Worm (Caenorhabditis elegans) whole organism, L3 larva: ENCODE measurements around the gene ifa-4.

ENCODE experiments used
- ama-1 ChIP-seq: fragments of 150-350 bp; optimal IDR thresholded peaks from 2 replicates; lab custom pipeline; 2018
- egl-27 ChIP-seq: sonication (generic microtip); optimal IDR thresholded peaks from 4 replicates; lab custom pipeline; 2017; ENCODE audit warnings: missing biosample characterization, missing genetic modification reagents, missing genetic modification characterization
- egl-5 ChIP-seq: fragments of 150-350 bp; optimal IDR thresholded peaks from 2 replicates; lab custom pipeline; 2017; ENCODE audit warnings: missing biosample characterization, missing genetic modification reagents, missing genetic modification characterization, inconsistent platforms
- fkh-10 ChIP-seq: sonication (generic microtip); optimal IDR thresholded peaks from 2 replicates; lab custom pipeline; 2017; ENCODE audit warnings: missing biosample characterization, missing genetic modification reagents, missing genetic modification characterization
- jun-1 ChIP-seq: fragments of 150-350 bp; optimal IDR thresholded peaks from 2 replicates; lab custom pipeline; 2014; ENCODE audit warnings: missing biosample characterization, missing genetic modification reagents, missing genetic modification characterization
- lin-39 ChIP-seq: fragments of 150-350 bp; optimal IDR thresholded peaks from 2 replicates; lab custom pipeline; 2018; ENCODE audit warnings: missing biosample characterization, missing genetic modification reagents, missing genetic modification characterization
- mdl-1 ChIP-seq: fragments of 150-350 bp; optimal IDR thresholded peaks from 2 replicates; lab custom pipeline; 2014; ENCODE audit warnings: missing biosample characterization, missing genetic modification characterization
- nhr-28 ChIP-seq: fragments of 150-350 bp; optimal IDR thresholded peaks from 2 replicates; lab custom pipeline; 2014; ENCODE audit warnings: missing biosample characterization, missing genetic modification characterization
- nhr-43 ChIP-seq: sonication (generic microtip); optimal IDR thresholded peaks from 2 replicates; lab custom pipeline; 2016; ENCODE audit warnings: mild to moderate bottlenecking, missing genetic modification characterization, missing compliant biosample characterization; ENCODE audit not compliant: poor library complexity, severe bottlenecking
- pqm-1 ChIP-seq: fragments of 150-350 bp; optimal IDR thresholded peaks from 2 replicates; lab custom pipeline; 2017; ENCODE audit warnings: missing biosample characterization, missing genetic modification characterization, inconsistent platforms
- unc-39 ChIP-seq: sonication (generic microtip); optimal IDR thresholded peaks from 4 replicates; lab custom pipeline; 2017; ENCODE audit warnings: missing biosample characterization, missing genetic modification characterization
- unc-62 ChIP-seq: fragments of 150-350 bp; sonication (generic microtip); optimal IDR thresholded peaks from 4 replicates; lab custom pipeline; 2014; ENCODE audit warnings: missing biosample characterization, missing genetic modification reagents, missing genetic modification characterization
- ztf-11 ChIP-seq: fragments of 150-350 bp; optimal IDR thresholded peaks from 2 replicates; lab custom pipeline; 2014; ENCODE audit warnings: missing biosample characterization, missing genetic modification characterization

DNA sequence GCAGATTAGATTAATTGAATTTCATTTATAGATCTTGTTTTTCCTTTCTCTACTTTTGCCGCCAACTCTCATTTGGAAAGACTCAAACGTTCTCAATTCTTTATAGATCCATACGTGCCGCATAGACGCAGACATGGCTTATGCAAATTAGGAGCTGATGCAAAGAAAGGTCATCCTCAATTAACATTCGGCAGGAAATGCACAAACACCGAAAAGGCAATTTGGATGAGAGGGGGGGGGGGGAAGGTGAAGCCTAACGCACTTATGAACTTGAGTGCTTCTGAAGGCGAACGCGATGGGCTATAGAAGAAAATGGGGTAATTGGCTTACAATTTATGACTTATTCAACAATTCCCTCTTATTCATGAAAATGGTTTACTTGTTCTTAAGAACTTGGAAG lies 46.2 kb downstream of the ifa-4 start:
- TF ChIP-seq nhr-28 (no peak), egl-5 (tag; lab: Kevin White, UChicago) (no peak), fkh-10 (no peak), lin-39 (no peak), unc-62 (GFP tag; lab: Kevin White, UChicago) (no peak), unc-39 (tag; lab: Kevin White, UChicago) (no peak), nhr-43 (tag; lab: Kevin White, UChicago) (no peak), ztf-11 (tag; lab: Kevin White, UChicago) (no peak), ama-1 (no peak), pqm-1 (tag; lab: Kevin White, UChicago) (no peak), jun-1 (tag; lab: Kevin White, UChicago) (no peak), egl-27 (tag; lab: Kevin White, UChicago) (no peak), mdl-1 (tag; lab: Kevin White, UChicago) (no peak)
